Fruit fly (Drosophila melanogaster): Measurements from ENCODE around the gene CG42586.
"Not testable (repeated sequence)": the region's sequence is repeated elsewhere in the genome, so short reads cannot be mapped to it uniquely, and the experiment has no call there.

dm6 chr2L:14741740-14742139 lies at the start of gene CG42586:
- not testable (repeated sequence) for TF ChIP-seq Hr39, CG9139, CG11902, CG4318, fd85E (GFP tag; optimal IDR thresholded peaks at IDR 0.05)

All from whole organism, prepupa.